Worm (Caenorhabditis elegans) whole organism, midembryonic: ENCODE results near the gene C50E3.11.

Experiments used
- T22C8.4 ChIP-seq: fragments of 200-800 bp; sonication (Bioruptor generic); IDR thresholded peaks from 2 replicates; pipeline ENCODE4 v1.3.6; 2022; ENCODE audit warnings: missing genetic modification characterization, missing compliant biosample characterization
- klf-2 ChIP-seq: fragments of 200-800 bp; sonication (Bioruptor generic); conservative IDR thresholded peaks from 2 replicates; pipeline ENCODE4 v1.3.6; 2022; ENCODE audit warnings: missing genetic modification reagents, missing genetic modification characterization, missing compliant biosample characterization
- ref-1 ChIP-seq: fragments of 200-800 bp; sonication (Bioruptor generic); conservative IDR thresholded peaks from 2 replicates; pipeline ENCODE4 v1.3.6; 2022; ENCODE audit warnings: missing genetic modification reagents, missing genetic modification characterization, missing compliant biosample characterization
- tab-1 ChIP-seq: fragments of 200-800 bp; sonication (Bioruptor generic); IDR thresholded peaks from 2 replicates; pipeline ENCODE4 v1.3.6; 2022; ENCODE audit warnings: missing genetic modification characterization, missing compliant biosample characterization

DNA sequence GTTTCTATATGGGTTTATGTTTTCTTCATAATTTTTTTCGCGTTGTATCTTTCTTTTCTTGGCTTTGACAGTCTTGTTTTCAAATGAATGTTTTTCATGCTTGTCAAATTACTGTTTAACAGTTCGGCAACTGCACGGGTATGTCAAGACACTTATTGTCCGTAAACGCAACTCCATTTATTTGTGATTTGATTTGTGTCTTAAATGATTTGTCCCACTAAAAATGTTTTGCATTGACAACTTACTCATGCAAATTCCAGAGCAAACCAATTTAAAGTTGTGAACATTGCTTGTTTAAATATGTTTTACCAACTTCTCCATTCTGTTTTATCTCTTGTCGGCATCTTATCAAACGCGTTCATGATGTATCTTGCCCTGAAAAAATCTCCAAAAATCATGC lies 28.4 kb upstream of the C50E3.11 start, which contains the start of gene srd-25:
- no peak for TF ChIP-seq klf-2 (GFP tag; lab: Robert Waterston, UW)
- no peak for TF ChIP-seq T22C8.4 (GFP tag; lab: Robert Waterston, UW)
- TF ChIP-seq ref-1 (GFP tag; lab: Robert Waterston, UW), result no peak
- TF ChIP-seq tab-1 (GFP tag; lab: Robert Waterston, UW), result no peak
